Fruit fly (Drosophila melanogaster): ENCODE results near the gene Sirt4.
A peak's percentile ranks its signal among the peaks of the same experiment; 100 is the strongest.

DNA sequence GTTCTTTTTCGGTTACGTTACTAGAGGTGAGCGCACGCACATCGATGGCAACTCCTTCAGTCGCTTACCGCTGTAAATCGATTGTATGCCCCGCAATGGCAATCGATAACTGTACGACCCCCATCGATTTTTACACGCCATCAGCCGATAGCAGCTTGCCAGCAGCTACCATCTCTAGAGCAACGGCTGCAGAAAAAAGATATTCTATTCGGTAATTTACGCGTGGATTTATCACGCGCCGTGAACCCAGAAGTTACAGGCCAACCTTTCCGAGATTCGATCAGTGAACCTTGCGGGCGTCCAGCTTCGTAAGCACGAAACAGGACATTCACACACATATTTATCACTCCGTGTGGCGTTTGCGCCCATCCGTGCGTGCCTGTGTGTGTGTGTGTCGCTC lies at the start of gene Sirt4, which contains the start of gene CG4119:
- TF ChIP-seq CG1621 (tag; optimal IDR thresholded peaks at IDR 0.05) (no peak), Eip75B (GFP tag; optimal IDR thresholded peaks at IDR 0.05) (no peak), net (GFP tag; optimal IDR thresholded peaks at IDR 0.05) (no peak), achi (GFP tag; optimal IDR thresholded peaks at IDR 0.05) (no peak), OdsH (GFP tag; optimal IDR thresholded peaks at IDR 0.05) (no peak), fd85E (GFP tag; optimal IDR thresholded peaks at IDR 0.05) (no peak), CG16779 (tag; optimal IDR thresholded peaks at IDR 0.05) (no peak), Eip93F (GFP tag; optimal IDR thresholded peaks at IDR 0.05) (no peak), Ets96B (tag; optimal IDR thresholded peaks at IDR 0.05) (no peak), vri (GFP tag; optimal IDR thresholded peaks at IDR 0.05) (peak; percentile 27), CG31627 (GFP tag; optimal IDR thresholded peaks at IDR 0.05) (peak; percentile 4), Blimp-1 (GFP tag; optimal IDR thresholded peaks at IDR 0.05) (no peak), Hr39 (GFP tag; optimal IDR thresholded peaks at IDR 0.05) (no peak)

Data from whole organism, prepupa.